Worm (Caenorhabditis elegans): Measurements from ENCODE around the gene K06H7.1.
A peak's percentile ranks its signal among the peaks of the same experiment; 100 is the strongest.

Gene K06H7.1

DNA sequence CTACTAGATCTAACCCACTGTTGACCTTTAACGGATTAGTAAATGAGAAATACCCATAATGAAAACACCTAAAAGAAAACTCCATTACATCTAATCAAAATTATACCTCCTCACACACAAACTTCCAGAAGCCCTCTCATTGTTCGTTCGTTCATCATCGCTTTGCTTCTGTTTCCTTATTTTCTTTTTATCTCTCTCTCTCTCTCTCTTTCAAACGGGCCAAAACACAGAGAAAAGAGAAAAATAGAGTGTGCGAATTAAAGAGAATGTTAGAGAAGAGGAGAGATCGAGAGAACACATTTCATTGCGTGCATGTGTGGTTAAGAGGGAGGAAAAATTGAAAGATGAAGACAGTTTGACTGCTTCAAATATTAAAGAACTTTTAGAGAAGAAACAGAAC is 25.2 kb downstream of the K06H7.1 start (continued):
- TF ChIP-seq ceh-88 (GFP tag; IDR thresholded peaks at IDR 0.05) = no peak
- TF ChIP-seq lin-15B (tag; optimal IDR thresholded peaks at IDR 0.05) = no peak
- no peak for TF ChIP-seq nhr-90 (tag; optimal IDR thresholded peaks at IDR 0.05; ENCODE audit: poor library complexity)
- peak; percentile 86 for TF ChIP-seq mep-1 (tag; optimal IDR thresholded peaks at IDR 0.05)
- no peak for TF ChIP-seq ets-5 (GFP tag; IDR thresholded peaks at IDR 0.05)

DNA sequence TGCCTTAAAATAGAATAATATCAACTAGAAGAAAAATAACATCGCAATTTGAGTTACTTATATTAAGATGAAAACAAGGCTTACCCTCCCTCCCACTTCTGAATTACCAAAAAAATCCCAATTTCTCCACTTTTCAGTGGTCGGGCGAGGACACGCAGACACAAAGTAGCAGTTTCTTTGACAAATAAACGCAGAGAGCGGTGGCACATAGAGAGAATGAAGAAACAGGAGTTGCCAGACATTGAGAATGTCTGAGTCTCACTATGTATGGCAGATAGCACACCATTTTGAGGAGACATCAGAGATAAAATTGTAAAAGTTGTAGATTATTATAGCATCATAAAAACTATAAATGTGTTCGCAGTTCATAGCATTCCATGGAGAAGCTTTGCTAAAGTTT is 26.1 kb downstream of the K06H7.1 start:
- no peak for TF ChIP-seq mab-9 (GFP tag; IDR thresholded peaks at IDR 0.05)
- TF ChIP-seq ceh-63 (GFP tag; optimal IDR thresholded peaks at IDR 0.05) = no peak
- TF ChIP-seq isw-1 (GFP tag; IDR thresholded peaks at IDR 0.05) = peak; percentile 26; the same call in 1 of the 2 replicates
- TF ChIP-seq fkh-4 (tag; optimal IDR thresholded peaks at IDR 0.05; ENCODE audit: borderline replicate concordance) = no peak
- TF ChIP-seq ceh-88 (GFP tag; IDR thresholded peaks at IDR 0.05) = no peak
- no peak for TF ChIP-seq vab-15 (tag; optimal IDR thresholded peaks at IDR 0.05)
- TF ChIP-seq nhr-71 (tag; optimal IDR thresholded peaks at IDR 0.05) = peak; percentile 80
- no peak for TF ChIP-seq dsc-1 (tag; optimal IDR thresholded peaks at IDR 0.05)
- TF ChIP-seq F16B12.6 (tag; optimal IDR thresholded peaks at IDR 0.05) = no peak
- no peak for TF ChIP-seq sptf-1 (tag; optimal IDR thresholded peaks at IDR 0.05)
- TF ChIP-seq fkh-10 (GFP tag; optimal IDR thresholded peaks at IDR 0.05) = no peak
- TF ChIP-seq snpc-4 (tag; optimal IDR thresholded peaks at IDR 0.05) = no peak
- TF ChIP-seq jun-1 (tag; optimal IDR thresholded peaks at IDR 0.05) = peak; percentile 65
- no peak for TF ChIP-seq sox-4 (tag; optimal IDR thresholded peaks at IDR 0.05)
- TF ChIP-seq alr-1 (tag; optimal IDR thresholded peaks at IDR 0.05; ENCODE audit: borderline replicate concordance) = no peak
- no peak for TF ChIP-seq ztf-4 (tag; optimal IDR thresholded peaks at IDR 0.05)
- peak; percentile 62 for TF ChIP-seq blmp-1 (tag; optimal IDR thresholded peaks at IDR 0.05)
- TF ChIP-seq C34B4.2 (tag; optimal IDR thresholded peaks at IDR 0.05) = no peak
- no peak for TF ChIP-seq C04F5.9 (tag; optimal IDR thresholded peaks at IDR 0.05)
- peak; percentile 77 to 95 for TF ChIP-seq efl-1 (optimal IDR thresholded peaks at IDR 0.05)
- peak; percentile 22 to 73 for TF ChIP-seq efl-1 (GFP tag; optimal IDR thresholded peaks at IDR 0.05 in 1 of 2)
- TF ChIP-seq ces-1 (GFP tag; optimal IDR thresholded peaks at IDR 0.05) = no peak
- no peak for TF ChIP-seq unc-62 (GFP tag; optimal IDR thresholded peaks at IDR 0.05)
- peak; percentile 78 for TF ChIP-seq mep-1 (tag; optimal IDR thresholded peaks at IDR 0.05)
- TF ChIP-seq unc-86 (tag; optimal IDR thresholded peaks at IDR 0.05) = peak; percentile 46
- TF ChIP-seq Y116A8C.19 (tag; optimal IDR thresholded peaks at IDR 0.05; ENCODE audit: borderline replicate concordance) = no peak
- no peak for TF ChIP-seq zip-4 (GFP tag; optimal IDR thresholded peaks at IDR 0.05)
- TF ChIP-seq egl-27 (tag; optimal IDR thresholded peaks at IDR 0.05) = no peak
- no peak for TF ChIP-seq pax-3 (tag; optimal IDR thresholded peaks at IDR 0.05)
- TF ChIP-seq lin-13 (GFP tag; optimal IDR thresholded peaks at IDR 0.05) = peak; percentile 57
- TF ChIP-seq nhr-76 (tag; optimal IDR thresholded peaks at IDR 0.05) = no peak
- peak; percentile 48 for TF ChIP-seq nhr-77 (tag; optimal IDR thresholded peaks at IDR 0.05)
- TF ChIP-seq unc-130 (tag; optimal IDR thresholded peaks at IDR 0.05) = no peak
- no peak for TF ChIP-seq egl-13 (tag; optimal IDR thresholded peaks at IDR 0.05)
- TF ChIP-seq unc-30 (tag; optimal IDR thresholded peaks at IDR 0.05) = no peak
- TF ChIP-seq tbx-2 (tag; optimal IDR thresholded peaks at IDR 0.05) = peak; percentile 50
- TF ChIP-seq nhr-19 (GFP tag; conservative IDR thresholded peaks at IDR 0.05) = peak; percentile 45
- peak; percentile 10 for TF ChIP-seq ama-1 (optimal IDR thresholded peaks at IDR 0.05)
- peak; percentile 16 for TF ChIP-seq irx-1 (tag; optimal IDR thresholded peaks at IDR 0.05)
- TF ChIP-seq unc-98 (GFP tag; IDR thresholded peaks at IDR 0.05) = no peak
- no peak for TF ChIP-seq tlp-1 (tag; optimal IDR thresholded peaks at IDR 0.05)
- no peak for TF ChIP-seq pag-3 (tag; optimal IDR thresholded peaks at IDR 0.05; ENCODE audit: borderline replicate concordance, insufficient read depth)
- TF ChIP-seq elt-2 (tag; optimal IDR thresholded peaks at IDR 0.05) = peak; percentile 22
- TF ChIP-seq xbp-1 (tag; optimal IDR thresholded peaks at IDR 0.05) = peak; percentile 56
- TF ChIP-seq nhr-11 (tag; optimal IDR thresholded peaks at IDR 0.05) = peak; percentile 41
- peak; percentile 67 for TF ChIP-seq nhr-47 (tag; optimal IDR thresholded peaks at IDR 0.05)
- TF ChIP-seq hlh-4 (tag; optimal IDR thresholded peaks at IDR 0.05) = no peak
- no peak for TF ChIP-seq hlh-17 (GFP tag; optimal IDR thresholded peaks at IDR 0.05; ENCODE audit: borderline replicate concordance)
- TF ChIP-seq elt-3 (tag; optimal IDR thresholded peaks at IDR 0.05) = peak in 1 of 6 experiments; percentile 30

Data from whole organism, L1 larva.